Fruit fly (Drosophila melanogaster): ENCODE data around the gene Ama.
A peak's percentile ranks its signal among the peaks of the same experiment; 100 is the strongest.

Gene Ama

DNA sequence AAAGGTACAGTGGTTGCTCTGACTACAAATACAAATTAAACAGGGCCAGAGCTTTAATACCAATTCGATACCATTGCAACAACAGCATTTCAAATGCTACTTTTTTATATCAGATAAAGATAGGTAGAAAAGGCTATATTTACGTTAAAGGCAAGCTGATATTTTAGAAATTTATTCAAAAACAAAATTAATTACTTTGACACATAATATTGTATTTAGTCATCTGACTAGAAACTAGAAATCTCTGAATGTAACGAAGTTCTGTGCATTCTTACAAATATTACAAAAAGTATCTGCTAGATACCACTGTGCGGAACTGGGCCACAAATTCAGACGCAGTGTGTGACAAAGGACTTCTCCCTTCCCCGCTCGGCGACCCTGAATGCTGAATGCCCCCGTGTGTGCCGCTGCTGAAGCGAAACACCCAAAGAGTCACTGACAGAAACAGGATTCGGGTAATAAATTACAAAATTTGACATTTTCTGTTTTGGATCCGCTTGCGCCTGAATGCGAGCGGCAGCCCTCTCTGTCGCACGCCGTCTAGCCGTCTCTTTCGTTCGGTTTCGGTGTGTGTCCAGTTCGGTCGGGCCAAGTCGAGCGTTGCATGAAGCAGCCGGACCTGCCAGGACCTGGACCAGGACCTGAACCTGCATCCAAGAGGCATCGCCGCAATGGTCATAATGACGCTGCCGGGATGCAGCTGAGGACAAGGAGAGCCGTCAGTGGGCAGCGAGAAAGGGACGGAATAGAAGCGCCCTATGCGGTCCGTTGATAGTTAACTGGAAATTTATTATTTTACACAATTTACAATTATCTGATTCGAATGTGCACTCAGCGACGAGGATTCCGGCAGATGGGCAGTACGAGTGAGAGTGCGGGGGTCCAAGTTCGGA lies 1.4 kb upstream of the Ama start (continued):
- TF ChIP-seq Lhr (GFP tag; optimal IDR thresholded peaks at IDR 0.05): no peak
- TF ChIP-seq Xrp1 (GFP tag; IDR thresholded peaks at IDR 0.05): peak; percentile 39; the same call in 1 of the 2 replicates
- no peak for TF ChIP-seq ham (GFP tag; IDR thresholded peaks at IDR 0.05)
- peak; percentile 56 for TF ChIP-seq Med (GFP tag)
- no peak for TF ChIP-seq Nf-YA (GFP tag; IDR thresholded peaks at IDR 0.05)
- no peak for TF ChIP-seq z (GFP tag; IDR thresholded peaks at IDR 0.05)
- TF ChIP-seq CG16863 (GFP tag; optimal IDR thresholded peaks at IDR 0.05): no peak
- no peak for TF ChIP-seq CG9215 (GFP tag; IDR thresholded peaks at IDR 0.05)
- TF ChIP-seq Drgx (GFP tag; IDR thresholded peaks at IDR 0.05): no peak
- TF ChIP-seq Side (GFP tag; optimal IDR thresholded peaks at IDR 0.05): no peak
- TF ChIP-seq ara (GFP tag; IDR thresholded peaks at IDR 0.05): peak; percentile 9; the same call in 1 of the 2 replicates
- 0 out of 2 replicates have a peak, but pooled peaks have one; percentile 47 for TF ChIP-seq CG10959 (GFP tag; IDR thresholded peaks at IDR 0.05)
- no peak for TF ChIP-seq CG9797 (GFP tag; optimal IDR thresholded peaks at IDR 0.05)
- no peak for TF ChIP-seq Gsc (GFP tag; IDR thresholded peaks at IDR 0.05)
- TF ChIP-seq CG15011 (GFP tag; optimal IDR thresholded peaks at IDR 0.05): peak; percentile 41
- TF ChIP-seq ash1 (GFP tag; optimal IDR thresholded peaks at IDR 0.05): no peak
- TF ChIP-seq BtbVII (GFP tag; optimal IDR thresholded peaks at IDR 0.05): peak; percentile 31
- TF ChIP-seq CG10431 (GFP tag; optimal IDR thresholded peaks at IDR 0.05): no peak
- no peak for TF ChIP-seq crp (GFP tag; optimal IDR thresholded peaks at IDR 0.05)
- TF ChIP-seq CG10654 (GFP tag; optimal IDR thresholded peaks at IDR 0.05): no peak
- TF ChIP-seq sob (GFP tag; IDR thresholded peaks at IDR 0.05): no peak
- no peak for TF ChIP-seq amos (GFP tag; IDR thresholded peaks at IDR 0.05; ENCODE audit: partially characterized antibody)
- 0 out of 2 replicates have a peak, but pooled peaks have one; percentile 36 for TF ChIP-seq CG8765 (GFP tag; IDR thresholded peaks at IDR 0.05)
- no peak for TF ChIP-seq pb (GFP tag; optimal IDR thresholded peaks at IDR 0.05)
- TF ChIP-seq CG32772 (GFP tag; IDR thresholded peaks at IDR 0.05): 0 out of 2 replicates have a peak, but pooled peaks have one; percentile 14
- TF ChIP-seq CG18599 (GFP tag; optimal IDR thresholded peaks at IDR 0.05): peak; percentile 75
- TF ChIP-seq Dll (GFP tag; IDR thresholded peaks at IDR 0.05; ENCODE audit: partially characterized antibody): no peak
- TF ChIP-seq CG1233 (GFP tag; optimal IDR thresholded peaks at IDR 0.05): peak; percentile 42
- no peak for TF ChIP-seq CG18764 (GFP tag; optimal IDR thresholded peaks at IDR 0.05)
- TF ChIP-seq Atf6 (GFP tag; IDR thresholded peaks at IDR 0.05): no peak
- TF ChIP-seq MTF-1 (GFP tag; optimal IDR thresholded peaks at IDR 0.05; ENCODE audit: borderline replicate concordance): no peak
- no peak for TF ChIP-seq Taf1 (GFP tag; IDR thresholded peaks at IDR 0.05)
- peak; percentile 29 for TF ChIP-seq Abd-B (GFP tag; optimal IDR thresholded peaks at IDR 0.05)
- TF ChIP-seq CG11456 (GFP tag; IDR thresholded peaks at IDR 0.05): no peak
- TF ChIP-seq CG7745 (tag; optimal IDR thresholded peaks at IDR 0.05): no peak
- TF ChIP-seq CG11723 (GFP tag; optimal IDR thresholded peaks at IDR 0.05): no peak
- no peak for TF ChIP-seq aop (GFP tag; IDR thresholded peaks at IDR 0.05)
- TF ChIP-seq NK7.1 (GFP tag; optimal IDR thresholded peaks at IDR 0.05): no peak
- no peak for TF ChIP-seq YL-1 (GFP tag; optimal IDR thresholded peaks at IDR 0.05)
- peak; percentile 46 for TF ChIP-seq nmo (GFP tag; optimal IDR thresholded peaks at IDR 0.05)
- TF ChIP-seq CG1529 (GFP tag; optimal IDR thresholded peaks at IDR 0.05): peak; percentile 3
- peak in 1 of 3 experiments; percentile 68 for TF ChIP-seq lola (GFP tag; optimal IDR thresholded peaks at IDR 0.05)
- TF ChIP-seq CG31388 (GFP tag; optimal IDR thresholded peaks at IDR 0.05): peak; percentile 8
- no peak for TF ChIP-seq dati (GFP tag; IDR thresholded peaks at IDR 0.05)
- TF ChIP-seq Antp (GFP tag; optimal IDR thresholded peaks at IDR 0.05): no peak
- TF ChIP-seq scrt (GFP tag; optimal IDR thresholded peaks at IDR 0.05): peak; percentile 11
- no peak for TF ChIP-seq CG10565 (GFP tag; optimal IDR thresholded peaks at IDR 0.05)
- TF ChIP-seq CG12659 (GFP tag; optimal IDR thresholded peaks at IDR 0.05): peak; percentile 15
- TF ChIP-seq maf-S (GFP tag; optimal IDR thresholded peaks at IDR 0.05): no peak

Measured in whole organism, embryonic.